Fruit fly (Drosophila melanogaster) whole organism: Measurements from ENCODE around the gene CG34008.

Experiments
- CG8478 ChIP-seq: fragments of >200 bp; optimal IDR thresholded peaks from 2 replicates; lab custom pipeline; 2018; ENCODE audit warnings: inconsistent platforms
- EcR ChIP-seq, 2 experiments: fragments of >200 bp; optimal IDR thresholded peaks; 2 replicates each; lab custom pipeline; 2017; ENCODE audit warnings: missing biosample characterization in 2 of 2, missing genetic modification characterization in 2 of 2, missing genetic modification reagents in 2 of 2
- usp ChIP-seq: fragments of >200 bp; optimal IDR thresholded peaks from 2 replicates; lab custom pipeline; 2017; ENCODE audit warnings: missing biosample characterization, missing genetic modification characterization, mixed read lengths

DNA sequence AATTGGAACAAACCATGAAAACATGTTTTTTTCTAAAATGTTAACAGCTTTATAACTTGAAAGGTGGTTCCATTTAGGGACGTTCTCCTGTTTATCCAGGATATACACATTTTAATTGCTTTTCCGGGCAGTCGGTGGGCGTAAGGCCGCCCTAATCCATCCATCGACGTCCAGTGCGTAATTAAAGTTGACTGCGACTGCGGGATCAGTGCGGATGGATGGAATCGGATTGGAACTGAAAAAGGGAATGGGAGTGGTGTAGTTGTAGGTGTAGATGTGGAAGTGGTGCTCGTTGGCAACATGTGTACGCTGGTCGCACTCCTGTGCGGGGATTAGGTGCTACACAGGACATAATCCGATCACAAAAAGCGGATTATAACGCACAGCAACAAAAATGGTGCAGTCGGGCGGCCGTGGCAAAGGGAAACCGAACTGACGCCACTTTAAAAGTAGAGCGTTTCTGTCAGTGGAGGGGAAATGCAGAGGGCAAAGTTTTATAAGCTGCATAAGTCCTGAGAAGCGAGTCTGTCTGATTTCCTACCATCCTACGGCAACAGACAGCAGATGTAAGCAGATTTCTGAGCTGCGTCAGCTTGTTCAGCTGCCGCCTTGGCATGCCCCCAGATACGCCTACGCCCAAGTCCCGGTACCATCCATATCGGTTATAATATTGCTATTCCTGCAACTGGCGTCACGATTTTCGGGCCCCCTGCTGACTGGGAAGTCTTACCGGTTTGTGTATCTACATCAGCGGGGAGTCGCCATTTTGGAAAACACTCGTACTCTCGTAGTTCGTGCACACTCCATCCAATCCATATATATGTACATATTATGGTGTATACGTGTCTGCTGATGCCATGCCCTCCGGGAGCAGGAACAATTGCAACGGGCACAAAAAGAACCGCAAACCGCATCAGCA, 16.3 kb upstream of the CG34008 start:
- TF ChIP-seq CG8478 (no peak), EcR (GFP tag; optimal IDR thresholded peaks at IDR 0.05; lab: Kevin White, UChicago) (no peak), usp (GFP tag; lab: Kevin White, UChicago) (no peak)
